Worm (Caenorhabditis elegans): Measurements from ENCODE around the gene T08B6.4.

T08B6.4 gene

ce11 chrIV:4885435-4885834 is 20.1 kb upstream of the T08B6.4 start:
- TF ChIP-seq lin-39 (tag; optimal IDR thresholded peaks at IDR 0.05) (no peak), lsy-2 (tag; optimal IDR thresholded peaks at IDR 0.05) (no peak), ztf-4 (tag; optimal IDR thresholded peaks at IDR 0.05) (no peak), mdl-1 (tag; optimal IDR thresholded peaks at IDR 0.05) (no peak), ztf-11 (tag; optimal IDR thresholded peaks at IDR 0.05) (no peak), unc-62 (GFP tag; optimal IDR thresholded peaks at IDR 0.05) (no peak)

DNA sequence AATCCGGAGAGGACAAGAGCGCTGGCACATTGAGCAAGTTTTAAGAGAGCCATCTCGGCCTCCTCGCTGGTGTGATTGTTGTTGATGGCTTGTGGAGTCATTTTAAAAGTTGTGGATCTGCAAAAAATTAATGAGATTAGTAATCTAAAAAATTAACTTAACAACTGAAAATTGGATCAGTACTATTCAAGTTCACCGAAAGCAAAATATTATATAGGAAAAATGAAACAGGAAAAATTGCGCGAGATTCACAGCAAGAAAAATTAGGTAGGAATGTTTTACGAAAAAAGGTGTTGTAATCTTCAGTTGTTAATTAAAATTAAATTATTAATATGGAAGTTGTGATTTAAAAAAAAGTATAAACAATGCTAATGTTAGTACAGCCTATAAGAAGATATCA is 18.2 kb upstream of the T08B6.4 start, which contains the start of gene T08B6.1:
Gene T08B6.1, minus strand, starts transcription at position 101 of the 400 bp plus-strand sequence.
- TF ChIP-seq nhr-23 (tag; optimal IDR thresholded peaks at IDR 0.05), result no peak
- TF ChIP-seq lsy-2 (tag; optimal IDR thresholded peaks at IDR 0.05), result no peak
- no peak for TF ChIP-seq unc-55 (GFP tag; optimal IDR thresholded peaks at IDR 0.05)
- no peak for TF ChIP-seq sem-4 (tag; optimal IDR thresholded peaks at IDR 0.05)
- no peak for TF ChIP-seq nhr-12 (tag; optimal IDR thresholded peaks at IDR 0.05)
- no peak for TF ChIP-seq nhr-129 (tag; optimal IDR thresholded peaks at IDR 0.05)
- TF ChIP-seq ztf-1 (GFP tag; conservative IDR thresholded peaks at IDR 0.05), result no peak

ce11 chrIV:4889613-4890012 is 15.9 kb upstream of the T08B6.4 start, which contains the start of gene sgnh-1:
TSS of gene sgnh-1 (plus strand) at chrIV:4889913.
- no peak for TF ChIP-seq dmd-4 (tag; optimal IDR thresholded peaks at IDR 0.05)
- TF ChIP-seq nhr-77 (tag; optimal IDR thresholded peaks at IDR 0.05), result no peak
- no peak for TF ChIP-seq ceh-82 (tag; optimal IDR thresholded peaks at IDR 0.05)

- TF ChIP-seq lin-39 (tag; optimal IDR thresholded peaks at IDR 0.05), result no peak
- no peak for TF ChIP-seq sma-3 (GFP tag; optimal IDR thresholded peaks at IDR 0.05)
- no peak for TF ChIP-seq egl-27 (tag; optimal IDR thresholded peaks at IDR 0.05)
- TF ChIP-seq nhr-21 (tag; optimal IDR thresholded peaks at IDR 0.05), result no peak
- TF ChIP-seq ztf-1 (GFP tag; conservative IDR thresholded peaks at IDR 0.05), result no peak
- TF ChIP-seq ztf-11 (tag; optimal IDR thresholded peaks at IDR 0.05), result no peak
- no peak for TF ChIP-seq lin-13 (GFP tag; optimal IDR thresholded peaks at IDR 0.05)
- TF ChIP-seq F13H6.1 (tag; optimal IDR thresholded peaks at IDR 0.05), result no peak
Observed at ce11 chrIV:4890543-4890942, 15.0 kb upstream of the T08B6.4 start, which contains the start of gene T08B6.9. TSS of gene T08B6.9 (plus strand) at chrIV:4890843.

- TF ChIP-seq peb-1 (tag; optimal IDR thresholded peaks at IDR 0.05) (no peak), skn-1 (tag; optimal IDR thresholded peaks at IDR 0.05) (no peak), R02D3.7 (tag; optimal IDR thresholded peaks at IDR 0.05) (no peak), nhr-6 (tag; optimal IDR thresholded peaks at IDR 0.05) (no peak), fos-1 (tag; optimal IDR thresholded peaks at IDR 0.05) (no peak), ztf-11 (tag; optimal IDR thresholded peaks at IDR 0.05) (no peak), nhr-21 (tag; optimal IDR thresholded peaks at IDR 0.05) (no peak), mbf-1 (tag; optimal IDR thresholded peaks at IDR 0.05) (no peak), nhr-23 (tag; optimal IDR thresholded peaks at IDR 0.05) (no peak), lin-11 (tag; optimal IDR thresholded peaks at IDR 0.05) (no peak)
Observed at ce11 chrIV:4903961-4904360, 1.5 kb upstream of the T08B6.4 start, which contains the start of gene str-161. TSS of gene str-161 (minus strand) at chrIV:4904061.

DNA sequence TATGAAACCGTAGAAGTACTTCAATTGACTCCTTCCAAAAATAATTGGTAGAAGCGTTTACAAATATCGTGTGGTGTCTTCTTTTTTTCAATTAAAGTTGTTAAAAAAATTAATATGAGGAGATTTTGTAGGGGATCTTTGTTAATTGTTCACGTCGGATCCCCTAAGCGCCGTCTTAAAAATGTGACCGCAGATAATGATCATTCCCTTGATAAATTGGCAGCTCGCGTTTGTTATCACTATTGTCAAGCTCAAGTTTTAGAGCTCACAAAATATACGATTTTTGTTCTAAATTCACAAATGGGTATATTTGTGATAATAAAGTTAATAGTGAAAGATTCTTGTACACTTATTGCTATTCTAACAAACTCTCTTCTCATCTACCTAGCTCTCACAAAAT is 3.5 kb downstream of the T08B6.4 start, which contains the start of gene str-159:
Gene str-159, plus strand, starts transcription at position 301 of the 400 bp plus-strand sequence.
- TF ChIP-seq ztf-4 (tag; optimal IDR thresholded peaks at IDR 0.05), result no peak
- no peak for TF ChIP-seq crh-2 (tag; optimal IDR thresholded peaks at IDR 0.05)
- no peak for TF ChIP-seq egl-27 (tag; optimal IDR thresholded peaks at IDR 0.05)
- no peak for TF ChIP-seq Y55F3AM.14 (GFP tag; optimal IDR thresholded peaks at IDR 0.05)
- no peak for TF ChIP-seq ztf-11 (tag; optimal IDR thresholded peaks at IDR 0.05)
- TF ChIP-seq lin-39 (tag; optimal IDR thresholded peaks at IDR 0.05), result no peak
- no peak for TF ChIP-seq mab-5 (tag; optimal IDR thresholded peaks at IDR 0.05)
- TF ChIP-seq nhr-77 (tag; optimal IDR thresholded peaks at IDR 0.05), result no peak
- TF ChIP-seq nhr-23 (tag; optimal IDR thresholded peaks at IDR 0.05), result no peak
- no peak for TF ChIP-seq C34F6.9 (tag; optimal IDR thresholded peaks at IDR 0.05)

ce11 chrIV:4913090-4913489 is 7.6 kb downstream of the T08B6.4 start, which contains the start of gene str-156:
TSS of gene str-156 (plus strand) at chrIV:4913390.
- no peak for TF ChIP-seq ztf-4 (tag; optimal IDR thresholded peaks at IDR 0.05)
- TF ChIP-seq elt-3 (tag; optimal IDR thresholded peaks at IDR 0.05), result no peak
- TF ChIP-seq snpc-4 (tag; optimal IDR thresholded peaks at IDR 0.05), result no peak
- no peak for TF ChIP-seq F13H6.1 (tag; optimal IDR thresholded peaks at IDR 0.05)
- no peak for TF ChIP-seq unc-62 (GFP tag; optimal IDR thresholded peaks at IDR 0.05)
- no peak for TF ChIP-seq ztf-11 (tag; optimal IDR thresholded peaks at IDR 0.05)
- no peak for TF ChIP-seq skn-1 (tag; optimal IDR thresholded peaks at IDR 0.05)
- no peak for TF ChIP-seq sma-9 (GFP tag; optimal IDR thresholded peaks at IDR 0.05)
- no peak for TF ChIP-seq sma-9 (tag; optimal IDR thresholded peaks at IDR 0.05)

Measured in whole organism, L2 larva.